Fruit fly (Drosophila melanogaster) whole organism, embryonic: ENCODE results near the gene Fbxl4.

Source experiments
- BtbVII ChIP-seq: fragments of 200-800 bp; sonication (Bioruptor generic); optimal IDR thresholded peaks from 3 replicates; lab custom pipeline; 2017; ENCODE audit warnings: missing biosample characterization, mild to moderate bottlenecking, missing genetic modification characterization
- CG17385 ChIP-seq: fragments of 200-800 bp; sonication (Bioruptor generic); optimal IDR thresholded peaks from 3 replicates; lab custom pipeline; 2018; ENCODE audit warnings: missing biosample characterization, mild to moderate bottlenecking, missing genetic modification characterization
- CG42726 ChIP-seq: fragments of 200-800 bp; sonication (Bioruptor generic); IDR thresholded peaks from 2 replicates; pipeline ENCODE4 v1.3.6; 2022; ENCODE audit warnings: missing biosample characterization, missing genetic modification characterization; ENCODE audit not compliant: partially characterized antibody
- Hmx ChIP-seq: fragments of 200-800 bp; sonication (Bioruptor generic); optimal IDR thresholded peaks from 2 replicates; lab custom pipeline; 2016; ENCODE audit warnings: missing biosample characterization, missing genetic modification characterization
- az2 ChIP-seq: fragments of 200-800 bp; sonication (Bioruptor generic); optimal IDR thresholded peaks from 3 replicates; lab custom pipeline; 2016; ENCODE audit warnings: missing biosample characterization, missing genetic modification characterization
- ken ChIP-seq: fragments of 200-800 bp; sonication (Bioruptor generic); IDR thresholded peaks from 3 replicates; pipeline ENCODE4 v1.3.6; 2022; ENCODE audit warnings: missing biosample characterization, missing genetic modification characterization
- pan ChIP-seq, 4 experiments: fragments of >200 bp in 3 of 4; fragments of 200-800 bp in 1 of 4; sonication (Bioruptor generic) in 1 of 4; optimal IDR thresholded peaks in 3 of 4; IDR thresholded peaks in 1 of 4; 2 replicates each; pipeline versions ENCODE4 v1.3.6 to Lab custom; 2017 to 2022; ENCODE audit warnings: missing biosample characterization in 2 of 4, missing genetic modification characterization in 2 of 4, mixed read lengths in 1 of 4

DNA sequence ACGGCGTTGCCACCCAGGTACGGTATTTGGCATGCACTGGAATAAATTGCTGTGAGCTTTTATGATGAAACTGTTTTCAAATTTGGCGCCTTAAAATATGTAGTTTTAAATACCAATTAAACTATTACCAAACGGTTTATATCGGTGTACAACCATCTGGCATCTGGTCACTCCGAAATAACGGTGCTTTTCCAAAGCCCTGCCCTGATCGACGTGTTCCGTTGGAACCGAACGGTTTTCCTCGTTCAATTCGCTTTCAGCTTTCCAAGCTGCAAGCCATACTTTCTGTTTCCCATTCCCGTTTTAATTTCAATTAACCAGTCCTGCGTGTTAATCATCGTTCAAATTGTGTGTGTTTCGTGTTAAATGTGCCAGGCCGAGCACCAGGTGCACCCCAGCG lies 44.7 kb downstream of the Fbxl4 start, which contains the start of gene yl:
- TF ChIP-seq Hmx (GFP tag; lab: Kevin White, UChicago) (no peak), az2 (GFP tag; lab: Kevin White, UChicago) (no peak), pan (optimal IDR thresholded peaks at IDR 0.05; lab: Kevin White, UChicago) (no peak), pan (GFP tag; optimal IDR thresholded peaks at IDR 0.05 in 1 of 2, IDR thresholded peaks at IDR 0.05 in 1 of 2) (no peak), CG42726 (GFP tag; lab: Robert Waterston, UW) (no peak), BtbVII (GFP tag; lab: Kevin White, UChicago) (no peak), ken (GFP tag; lab: Robert Waterston, UW) (no peak), CG17385 (GFP tag; lab: Kevin White, UChicago) (no peak)
